Worm (Caenorhabditis elegans): Measurements from ENCODE around the gene T06A1.1.

ce11 chrV:1961453-1961852, 36.1 kb upstream of the T06A1.1 start, which contains the start of gene Y40B10B.1:
- no peak for TF ChIP-seq sea-2 (GFP tag; IDR thresholded peaks at IDR 0.05)
- no peak for TF ChIP-seq gei-17 (GFP tag; optimal IDR thresholded peaks at IDR 0.05)
